Worm (Caenorhabditis elegans) whole organism, young adult: ENCODE measurements around the gene T10C6.15.

ENCODE experiments used
- B0261.1 ChIP-seq: sonication (generic microtip); optimal IDR thresholded peaks from 2 replicates; lab custom pipeline; 2016; ENCODE audit warnings: mild to moderate bottlenecking, missing genetic modification characterization, moderate library complexity, missing compliant biosample characterization
- B0336.3 ChIP-seq: fragments of 200-800 bp; sonication (Bioruptor generic); IDR thresholded peaks from 2 replicates; pipeline ENCODE4 v1.3.6; 2022; ENCODE audit warnings: missing genetic modification characterization, missing compliant biosample characterization
- D2030.7 ChIP-seq: fragments of 200-800 bp; sonication (Bioruptor generic); IDR thresholded peaks from 2 replicates; pipeline ENCODE4 v1.3.6; 2022; ENCODE audit warnings: missing genetic modification reagents, missing genetic modification characterization, missing compliant biosample characterization
- F23B12.7 ChIP-seq: sonication (generic microtip); optimal IDR thresholded peaks from 2 replicates; lab custom pipeline; 2017; ENCODE audit warnings: missing genetic modification characterization, mild to moderate bottlenecking, missing compliant biosample characterization, antibody characterized with exemption, moderate library complexity; ENCODE audit not compliant: insufficient read depth
- F33H1.4 ChIP-seq: fragments of 200-800 bp; sonication (Bioruptor generic); IDR thresholded peaks from 2 replicates; pipeline ENCODE4 v1.3.6; 2022; ENCODE audit warnings: missing genetic modification reagents, missing genetic modification characterization, missing compliant biosample characterization
- F49E8.2 ChIP-seq: sonication (generic microtip); optimal IDR thresholded peaks from 3 replicates; lab custom pipeline; 2017; ENCODE audit warnings: missing genetic modification characterization, mild to moderate bottlenecking, missing compliant biosample characterization, antibody characterized with exemption, moderate library complexity; ENCODE audit not compliant: insufficient read depth
- F52B5.7 ChIP-seq: sonication (generic microtip); optimal IDR thresholded peaks from 2 replicates; lab custom pipeline; 2016; ENCODE audit warnings: mild to moderate bottlenecking, missing genetic modification characterization, missing compliant biosample characterization
- Y67H2A.10 ChIP-seq: fragments of 200-800 bp; sonication (Bioruptor generic); conservative IDR thresholded peaks from 2 replicates; pipeline ENCODE4 v1.3.6; 2022; ENCODE audit warnings: missing genetic modification reagents, missing genetic modification characterization, missing compliant biosample characterization
- ama-1 ChIP-seq, 3 experiments: fragments of 150-350 bp in 1 of 3; sonication (generic microtip) in 2 of 3; optimal IDR thresholded peaks; 2 replicates each; lab custom pipeline; 2014 to 2018; ENCODE audit warnings: missing biosample characterization in 2 of 3, missing genetic modification characterization in 2 of 3, missing genetic modification reagents in 2 of 3
- aptf-2 ChIP-seq: fragments of 200-800 bp; sonication (Bioruptor generic); conservative IDR thresholded peaks from 2 replicates; pipeline ENCODE4 v1.3.6; 2022; ENCODE audit warnings: missing genetic modification reagents, missing genetic modification characterization, missing compliant biosample characterization
- aptf-3 ChIP-seq: fragments of 200-800 bp; sonication (Bioruptor generic); IDR thresholded peaks from 2 replicates; pipeline ENCODE4 v1.3.6; 2022; ENCODE audit warnings: missing genetic modification characterization, missing compliant biosample characterization
- attf-3 ChIP-seq: fragments of 200-800 bp; sonication (Bioruptor generic); conservative IDR thresholded peaks from 2 replicates; pipeline ENCODE4 v1.3.6; 2022; ENCODE audit warnings: missing genetic modification reagents, missing genetic modification characterization, missing compliant biosample characterization
- ceh-79 ChIP-seq: sonication (generic microtip); optimal IDR thresholded peaks from 2 replicates; lab custom pipeline; 2017; ENCODE audit warnings: mild to moderate bottlenecking, missing genetic modification characterization, missing compliant biosample characterization
- efl-1 ChIP-seq: fragments of 150-350 bp; optimal IDR thresholded peaks from 2 replicates; lab custom pipeline; 2014; ENCODE audit warnings: missing biosample characterization, missing genetic modification reagents, missing genetic modification characterization
- egl-18 ChIP-seq: fragments of 200-800 bp; sonication (Bioruptor generic); IDR thresholded peaks from 2 replicates; pipeline ENCODE4 v1.3.6; 2022; ENCODE audit warnings: missing genetic modification reagents, missing genetic modification characterization, missing compliant biosample characterization
- ekl-4 ChIP-seq: fragments of 200-800 bp; sonication (Bioruptor generic); IDR thresholded peaks from 2 replicates; pipeline ENCODE4 v1.3.6; 2022; ENCODE audit warnings: missing genetic modification reagents, missing genetic modification characterization, missing compliant biosample characterization
- gei-17 ChIP-seq: fragments of 200-800 bp; sonication (Bioruptor generic); optimal IDR thresholded peaks from 2 replicates; lab custom pipeline; 2018; ENCODE audit warnings: mild to moderate bottlenecking, missing genetic modification characterization, missing compliant biosample characterization
- him-1 ChIP-seq: sonication (generic microtip); optimal IDR thresholded peaks from 2 replicates; lab custom pipeline; 2016; ENCODE audit warnings: missing genotype, missing genetic modification reagents, missing genetic modification characterization, missing compliant biosample characterization
- hlh-12 ChIP-seq: sonication (generic microtip); optimal IDR thresholded peaks from 2 replicates; lab custom pipeline; 2016; ENCODE audit warnings: missing genetic modification characterization, missing compliant biosample characterization
- hlh-26 ChIP-seq: fragments of 200-800 bp; sonication (Bioruptor generic); conservative IDR thresholded peaks from 2 replicates; pipeline ENCODE4 v1.3.6; 2022; ENCODE audit warnings: missing genetic modification reagents, missing genetic modification characterization, missing compliant biosample characterization
- lir-1 ChIP-seq: fragments of 200-800 bp; sonication (Bioruptor generic); conservative IDR thresholded peaks from 2 replicates; pipeline ENCODE4 v1.3.6; 2022; ENCODE audit warnings: missing genetic modification reagents, missing genetic modification characterization, missing compliant biosample characterization
- lsl-1 ChIP-seq: fragments of 200-800 bp; sonication (Bioruptor generic); optimal IDR thresholded peaks from 2 replicates; lab custom pipeline; 2018; ENCODE audit warnings: mild to moderate bottlenecking, missing genetic modification characterization, moderate library complexity, missing compliant biosample characterization
- madf-3 ChIP-seq: fragments of 200-800 bp; sonication (Bioruptor generic); IDR thresholded peaks from 2 replicates; pipeline ENCODE4 v1.3.6; 2022; ENCODE audit warnings: missing genetic modification reagents, missing genetic modification characterization, missing compliant biosample characterization
- madf-6 ChIP-seq: fragments of 200-800 bp; sonication (Bioruptor generic); IDR thresholded peaks from 2 replicates; pipeline ENCODE4 v1.3.6; 2022; ENCODE audit warnings: missing genetic modification reagents, missing genetic modification characterization, missing compliant biosample characterization
- madf-8 ChIP-seq: fragments of 200-800 bp; sonication (Bioruptor generic); conservative IDR thresholded peaks from 2 replicates; pipeline ENCODE4 v1.3.6; 2022; ENCODE audit warnings: missing genetic modification reagents, missing genetic modification characterization, missing compliant biosample characterization
- mxl-1 ChIP-seq: sonication (generic microtip); optimal IDR thresholded peaks from 2 replicates; lab custom pipeline; 2016; ENCODE audit warnings: missing genetic modification characterization, missing compliant biosample characterization
- nhr-179 ChIP-seq: sonication (generic microtip); optimal IDR thresholded peaks from 2 replicates; lab custom pipeline; 2016; ENCODE audit warnings: mild to moderate bottlenecking, missing genetic modification characterization, missing compliant biosample characterization
- sdz-38 ChIP-seq: sonication (generic microtip); optimal IDR thresholded peaks from 2 replicates; lab custom pipeline; 2016; ENCODE audit warnings: missing genotype, missing genetic modification characterization, missing compliant biosample characterization
- snpc-3.4 ChIP-seq: sonication (generic microtip); optimal IDR thresholded peaks from 2 replicates; lab custom pipeline; 2017; ENCODE audit warnings: missing genetic modification characterization, mild to moderate bottlenecking, missing compliant biosample characterization, antibody characterized with exemption, moderate library complexity, missing genotype, missing genetic modification reagents
- snpc-4 ChIP-seq, 5 experiments: fragments of 150-350 bp in 1 of 5; sonication (generic microtip) in 4 of 5; optimal IDR thresholded peaks; 2 replicates each; lab custom pipeline; 2014 to 2018; ENCODE audit warnings: missing genetic modification characterization in 5 of 5, missing biosample characterization in 3 of 5, antibody characterized with exemption in 2 of 5, mild to moderate bottlenecking in 2 of 5, missing compliant biosample characterization in 2 of 5, missing genotype in 2 of 5, moderate library complexity in 2 of 5, missing genetic modification reagents in 1 of 5
- tlf-1 ChIP-seq: fragments of 200-800 bp; sonication (Bioruptor generic); optimal IDR thresholded peaks from 2 replicates; lab custom pipeline; 2018; ENCODE audit warnings: mild to moderate bottlenecking, missing genetic modification characterization, missing compliant biosample characterization
- xnd-1 ChIP-seq: sonication (generic microtip); optimal IDR thresholded peaks from 2 replicates; lab custom pipeline; 2016; ENCODE audit warnings: missing genotype, missing genetic modification reagents, missing genetic modification characterization, missing compliant biosample characterization
- zfh-2 ChIP-seq: fragments of 200-800 bp; sonication (Bioruptor generic); conservative IDR thresholded peaks from 2 replicates; pipeline ENCODE4 v1.3.6; 2022; ENCODE audit warnings: missing genetic modification reagents, missing genetic modification characterization, missing compliant biosample characterization
- ztf-6 ChIP-seq: fragments of 200-800 bp; sonication (Bioruptor generic); IDR thresholded peaks from 2 replicates; pipeline ENCODE4 v1.3.6; 2022; ENCODE audit warnings: missing genetic modification reagents, missing genetic modification characterization, missing compliant biosample characterization

The T10C6.15 gene

DNA sequence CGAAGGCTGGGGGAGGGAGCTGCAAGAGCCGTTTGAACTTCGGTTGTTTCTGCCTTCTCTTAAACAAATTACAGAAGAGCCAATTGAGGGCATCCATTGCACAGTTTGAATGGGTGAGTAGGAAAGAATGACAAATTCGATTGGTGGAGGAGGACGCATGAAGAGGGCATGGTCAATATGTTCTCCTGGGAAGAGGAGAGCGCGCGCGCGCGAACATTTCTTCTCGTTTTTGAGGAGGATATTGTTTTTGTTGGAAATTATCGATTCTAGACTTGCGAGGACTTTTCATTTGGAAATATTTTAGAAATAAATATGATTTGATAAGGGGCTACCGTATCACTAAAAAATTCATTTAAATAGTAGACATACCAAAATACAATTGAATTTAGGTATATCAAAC lies 14.2 kb downstream of the T10C6.15 start, which contains the start of gene T10C6.7:
Gene T10C6.7 (minus strand): TSS at position 143 of the 400 bp plus-strand sequence.
- peak; percentile 34 for TF ChIP-seq efl-1 (GFP tag; lab: Kevin White, UChicago)
- TF ChIP-seq xnd-1 (tag; lab: Kevin White, UChicago): peak; percentile 7
- TF ChIP-seq sdz-38: no peak
- TF ChIP-seq D2030.7 (GFP tag; lab: Robert Waterston, UW): peak; percentile 18; the same call in 1 of the 2 replicates
- TF ChIP-seq tlf-1 (GFP tag; lab: Kevin White, UChicago): no peak
- TF ChIP-seq madf-3: peak; percentile 39; the same call in 1 of the 2 replicates
- 0 out of 2 replicates have a peak, but pooled peaks have one; percentile 10 for TF ChIP-seq lir-1
- TF ChIP-seq madf-6 (GFP tag; lab: Robert Waterston, UW): peak; percentile 87
- TF ChIP-seq aptf-3 (GFP tag; lab: Robert Waterston, UW): peak; percentile 98
- TF ChIP-seq aptf-2: peak; percentile 100
- peak; percentile 69 for TF ChIP-seq madf-8 (GFP tag; lab: Robert Waterston, UW)
- no peak for TF ChIP-seq snpc-3.4 (tag; lab: Kevin White, UChicago)

ce11 chrV:16029237-16029636 lies 16.5 kb downstream of the T10C6.15 start:
- no peak for TF ChIP-seq nhr-179 (tag; lab: Kevin White, UChicago)
- no peak for TF ChIP-seq mxl-1
- TF ChIP-seq aptf-2: peak; percentile 92
- no peak for TF ChIP-seq Y67H2A.10 (GFP tag; lab: Robert Waterston, UW)
- no peak for TF ChIP-seq attf-3 (GFP tag; lab: Robert Waterston, UW)
- no peak for TF ChIP-seq gei-17
- TF ChIP-seq egl-18 (GFP tag; lab: Robert Waterston, UW): no peak
- no peak for TF ChIP-seq hlh-26 (GFP tag; lab: Robert Waterston, UW)

DNA sequence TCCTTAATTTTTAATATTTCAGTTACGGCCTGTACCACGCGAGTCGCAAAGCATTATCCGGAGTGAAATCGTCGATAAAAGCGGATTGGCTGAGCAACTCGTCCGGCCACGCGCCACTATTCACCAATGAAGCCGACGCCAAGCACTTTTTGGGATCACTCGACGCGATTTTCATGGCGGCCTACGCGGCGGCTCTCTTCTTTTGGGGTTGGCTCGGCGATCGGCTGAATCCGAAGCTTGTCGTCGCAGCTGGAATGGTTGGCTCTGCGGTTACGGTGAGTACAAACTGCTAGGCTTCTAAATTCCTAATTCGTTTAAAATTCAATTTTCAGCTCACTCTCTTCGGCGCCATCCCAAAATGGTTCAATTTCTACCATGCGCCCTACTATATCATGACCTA lies 20.8 kb downstream of the T10C6.15 start:
- TF ChIP-seq hlh-12 (tag; lab: Kevin White, UChicago) (no peak), zfh-2 (peak; percentile 51)
- TF ChIP-seq, all 124 proteins: peak for 1

DNA sequence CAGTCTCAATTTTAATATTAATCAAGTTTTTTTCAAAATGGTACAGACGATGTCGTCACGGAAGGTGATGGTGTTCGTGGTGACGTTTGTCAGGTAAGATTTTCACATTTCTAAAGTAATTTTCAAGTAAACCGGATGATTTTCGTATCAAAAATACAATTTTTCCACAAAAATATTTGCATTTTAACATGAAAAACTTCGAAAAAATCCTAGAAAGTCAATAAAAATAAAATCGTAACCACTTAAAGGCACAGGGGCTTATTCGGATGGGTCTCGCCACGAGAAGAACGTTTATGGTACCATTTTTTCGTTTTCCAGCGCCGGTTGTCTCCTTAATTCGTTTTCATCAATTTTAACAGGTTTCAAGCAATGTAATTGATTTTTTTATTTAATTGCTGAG lies 21.4 kb downstream of the T10C6.15 start, which contains the start of gene T10C6.6:
Gene T10C6.6 (plus strand): TSS at position 27 of the 400 bp plus-strand sequence.
- TF ChIP-seq ceh-79 (tag; lab: Kevin White, UChicago) (peak; percentile 38), D2030.7 (GFP tag; lab: Robert Waterston, UW) (peak; percentile 56), F33H1.4 (peak; percentile 84), ekl-4 (GFP tag; lab: Robert Waterston, UW) (peak; percentile 54; the same call in 1 of the 2 replicates), ztf-6 (no peak), lsl-1 (peak; percentile 88), him-1 (tag; lab: Kevin White, UChicago) (peak; percentile 12), B0261.1 (tag; lab: Kevin White, UChicago) (no peak), snpc-4 (GFP tag; optimal IDR thresholded peaks at IDR 0.05; lab: Kevin White, UChicago) (no peak), snpc-4 (tag; optimal IDR thresholded peaks at IDR 0.05; lab: Kevin White, UChicago) (peak in 2 of 4 experiments; percentile 24 to 35), ama-1 (optimal IDR thresholded peaks at IDR 0.05; lab: Kevin White, UChicago) (no peak), ama-1 (GFP tag; optimal IDR thresholded peaks at IDR 0.05; lab: Kevin White, UChicago) (no peak), madf-6 (GFP tag; lab: Robert Waterston, UW) (peak; percentile 81), F49E8.2 (tag; lab: Kevin White, UChicago) (peak; percentile 1), F52B5.7 (tag; lab: Kevin White, UChicago) (no peak), F23B12.7 (tag; lab: Kevin White, UChicago) (no peak), xnd-1 (tag; lab: Kevin White, UChicago) (peak; percentile 79), madf-8 (GFP tag; lab: Robert Waterston, UW) (peak; percentile 38; the same call in 1 of the 2 replicates), B0336.3 (GFP tag; lab: Robert Waterston, UW) (peak; percentile 24; the same call in 1 of the 2 replicates)
